Worm (Caenorhabditis elegans) whole organism, L1 larva: ENCODE results near the gene sre-24.

Source experiments
- aha-1 ChIP-seq: fragments of 150-350 bp; optimal IDR thresholded peaks from 2 replicates; lab custom pipeline; 2014; ENCODE audit warnings: missing biosample characterization, missing genetic modification characterization
- ama-1 ChIP-seq: fragments of 150-350 bp; optimal IDR thresholded peaks from 2 replicates; lab custom pipeline; 2014
- egl-27 ChIP-seq, 2 experiments: fragments of 150-350 bp in 1 of 2; sonication (generic microtip); optimal IDR thresholded peaks; 3 replicates each; lab custom pipeline; 2017 to 2018; ENCODE audit warnings: missing biosample characterization in 2 of 2, missing genetic modification characterization in 2 of 2, missing genetic modification reagents in 2 of 2
- elt-3 ChIP-seq, 6 experiments: fragments of 150-350 bp in 1 of 6; sonication (generic microtip); optimal IDR thresholded peaks; 2 replicates each; lab custom pipeline; 2017 to 2018; ENCODE audit warnings: missing biosample characterization in 6 of 6, missing genetic modification characterization in 6 of 6, inconsistent platforms in 1 of 6
- fkh-10 ChIP-seq: sonication (generic microtip); optimal IDR thresholded peaks from 2 replicates; lab custom pipeline; 2017; ENCODE audit warnings: missing biosample characterization, missing genetic modification reagents, missing genetic modification characterization
- lin-13 ChIP-seq: fragments of 150-350 bp; optimal IDR thresholded peaks from 2 replicates; lab custom pipeline; 2014; ENCODE audit warnings: missing biosample characterization, missing genetic modification reagents, missing genetic modification characterization
- nhr-11 ChIP-seq: fragments of 150-350 bp; optimal IDR thresholded peaks from 2 replicates; lab custom pipeline; 2014; ENCODE audit warnings: missing biosample characterization, missing genetic modification characterization
- nhr-19 ChIP-seq: fragments of 200-800 bp; sonication (Bioruptor generic); conservative IDR thresholded peaks from 2 replicates; pipeline ENCODE4 v1.3.6; 2022; ENCODE audit warnings: missing genetic modification characterization, missing compliant biosample characterization
- nhr-237 ChIP-seq: fragments of 150-350 bp; optimal IDR thresholded peaks from 2 replicates; lab custom pipeline; 2014; ENCODE audit warnings: missing biosample characterization, missing genetic modification characterization
- nhr-28 ChIP-seq: fragments of 150-350 bp; optimal IDR thresholded peaks from 2 replicates; lab custom pipeline; 2014; ENCODE audit warnings: missing biosample characterization, missing genetic modification characterization
- tbx-2 ChIP-seq: sonication (generic microtip); optimal IDR thresholded peaks from 2 replicates; lab custom pipeline; 2016; ENCODE audit warnings: missing genetic modification characterization, missing compliant biosample characterization
- ztf-11 ChIP-seq, 2 experiments: sonication (generic microtip); optimal IDR thresholded peaks; 2 replicates each; lab custom pipeline; 2016 to 2017; ENCODE audit warnings: missing genetic modification characterization in 2 of 2, missing biosample characterization in 1 of 2, missing compliant biosample characterization in 1 of 2

DNA sequence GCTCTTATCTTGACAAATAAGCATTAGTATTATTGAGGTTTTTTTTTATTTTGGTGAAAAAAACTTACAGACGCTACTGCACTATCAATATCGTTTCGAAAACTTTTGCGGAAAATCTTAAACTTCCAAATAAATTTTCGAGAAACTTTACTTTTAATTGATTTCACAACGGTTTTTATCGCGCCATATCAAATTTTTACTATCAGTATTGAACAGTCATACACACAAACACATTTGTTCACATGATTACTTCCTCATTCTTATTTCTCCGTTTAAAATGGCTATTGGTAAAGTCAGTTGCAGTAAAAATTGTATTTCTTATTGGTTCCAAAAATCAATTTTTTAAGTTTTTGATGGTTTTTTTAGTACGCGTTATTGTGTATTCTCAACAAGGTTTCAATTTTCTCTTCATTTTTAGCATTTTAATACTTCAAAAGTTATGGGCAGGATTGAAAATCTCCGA, 11.7 kb downstream of the sre-24 start, which contains the start of gene pals-32:
- TF ChIP-seq tbx-2 (tag; lab: Kevin White, UChicago) (no peak), fkh-10 (no peak), nhr-11 (tag; lab: Kevin White, UChicago) (no peak), nhr-237 (tag; lab: Kevin White, UChicago) (no peak), nhr-28 (tag; lab: Kevin White, UChicago) (no peak), aha-1 (tag; lab: Kevin White, UChicago) (no peak), nhr-19 (no peak), ztf-11 (tag; optimal IDR thresholded peaks at IDR 0.05; lab: Kevin White, UChicago) (no peak), elt-3 (tag; optimal IDR thresholded peaks at IDR 0.05; lab: Kevin White, UChicago) (no peak), egl-27 (tag; optimal IDR thresholded peaks at IDR 0.05; lab: Kevin White, UChicago) (no peak), lin-13 (no peak), ama-1 (lab: Kevin White, UChicago) (no peak)
